Worm (Caenorhabditis elegans): ENCODE data around the gene mex-1.

- TF ChIP-seq unc-120 (tag; optimal IDR thresholded peaks at IDR 0.05; ENCODE audit: poor library complexity, severe bottlenecking), result no peak
- no peak for TF ChIP-seq nhr-12 (tag; optimal IDR thresholded peaks at IDR 0.05)
Measured at ce11 chrII:12006575-12007098, 38.2 kb downstream of the mex-1 start, which contains the start of gene mcm-2.

Data from whole organism, mixed stage, embryonic.